Worm (Caenorhabditis elegans) whole organism, L4 larva: ENCODE measurements around the gene alg-4.

ENCODE experiments used
- fos-1 ChIP-seq: fragments of 150-350 bp; optimal IDR thresholded peaks from 2 replicates; lab custom pipeline; 2014; ENCODE audit warnings: missing biosample characterization, missing genetic modification characterization
- pha-4 ChIP-seq, 2 experiments: fragments of 150-350 bp in 1 of 2; fragments of 200-800 bp in 1 of 2; sonication (Bioruptor generic) in 1 of 2; IDR thresholded peaks in 1 of 2; optimal IDR thresholded peaks in 1 of 2; 2 replicates each; pipeline versions ENCODE4 v1.3.6 to Lab custom; 2014 to 2022; ENCODE audit warnings: missing genetic modification characterization in 2 of 2, missing genetic modification reagents in 2 of 2, missing biosample characterization in 1 of 2, missing compliant biosample characterization in 1 of 2
- ztf-11 ChIP-seq: fragments of 150-350 bp; optimal IDR thresholded peaks from 2 replicates; lab custom pipeline; 2014; ENCODE audit warnings: missing biosample characterization, missing genetic modification characterization

DNA sequence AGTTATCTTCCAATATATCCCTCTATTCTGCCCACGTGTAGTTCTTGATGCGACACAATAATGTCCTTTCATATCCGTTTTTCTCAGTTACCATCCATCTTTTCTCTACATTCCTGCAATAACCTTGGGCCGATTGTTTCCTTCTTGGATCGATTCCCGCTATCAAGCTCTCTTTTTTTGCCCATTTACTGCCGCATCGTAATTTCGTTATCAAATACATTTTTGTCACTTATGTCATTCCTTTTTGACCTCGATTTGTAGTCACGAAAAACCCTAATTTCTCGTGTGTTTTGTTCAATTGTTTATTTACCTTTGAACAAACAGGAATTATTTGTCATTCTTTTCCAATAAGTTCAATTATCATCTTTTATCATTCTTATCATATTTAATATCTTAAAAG, 41.3 kb downstream of the alg-4 start:
- no peak for TF ChIP-seq ztf-11 (tag; lab: Kevin White, UChicago)
- TF ChIP-seq pha-4 (GFP tag; IDR thresholded peaks at IDR 0.05; lab: Robert Waterston, UW) = no peak
- TF ChIP-seq pha-4 (tag; optimal IDR thresholded peaks at IDR 0.05; lab: Kevin White, UChicago) = no peak
- no peak for TF ChIP-seq fos-1 (tag; lab: Kevin White, UChicago)
